Worm (Caenorhabditis elegans): ENCODE measurements around the gene lips-15.

- TF ChIP-seq ama-1 (optimal IDR thresholded peaks at IDR 0.05), result no peak
- no peak for TF ChIP-seq aly-1 (tag; optimal IDR thresholded peaks at IDR 0.05)
- TF ChIP-seq ceh-36 (tag; optimal IDR thresholded peaks at IDR 0.05), result no peak
- no peak for TF ChIP-seq F13C5.2 (tag; optimal IDR thresholded peaks at IDR 0.05)
- no peak for TF ChIP-seq scrt-1 (GFP tag; IDR thresholded peaks at IDR 0.05)
- TF ChIP-seq sea-1 (GFP tag; conservative IDR thresholded peaks at IDR 0.05), result no peak
- no peak for TF ChIP-seq ceh-13 (GFP tag; optimal IDR thresholded peaks at IDR 0.05)
- no peak for TF ChIP-seq B0310.2 (tag; optimal IDR thresholded peaks at IDR 0.05)
- no peak for TF ChIP-seq tra-4 (tag; optimal IDR thresholded peaks at IDR 0.05)
- no peak for TF ChIP-seq tbx-11 (GFP tag; IDR thresholded peaks at IDR 0.05)
- no peak for TF ChIP-seq hmg-4 (GFP tag; optimal IDR thresholded peaks at IDR 0.05)
Observed at ce11 chrII:12574668-12575067, 29.5 kb upstream of the lips-15 start, which contains the start of gene Y38E10A.3.
